Worm (Caenorhabditis elegans) whole organism, L1 larva: ENCODE measurements around the gene F21C10.4.

Experiments
- aha-1 ChIP-seq: fragments of 150-350 bp; optimal IDR thresholded peaks from 2 replicates; lab custom pipeline; 2014; ENCODE audit warnings: missing biosample characterization, missing genetic modification characterization
- ama-1 ChIP-seq: fragments of 150-350 bp; optimal IDR thresholded peaks from 2 replicates; lab custom pipeline; 2014
- ceh-82 ChIP-seq, 3 experiments: fragments of 150-350 bp in 1 of 3; sonication (generic microtip) in 2 of 3; optimal IDR thresholded peaks; 2 replicates each; lab custom pipeline; 2014 to 2017; ENCODE audit warnings: missing biosample characterization in 3 of 3, missing genetic modification characterization in 3 of 3
- ces-1 ChIP-seq: fragments of 150-350 bp; optimal IDR thresholded peaks from 2 replicates; lab custom pipeline; 2014; ENCODE audit warnings: missing biosample characterization, missing genetic modification reagents, missing genetic modification characterization
- elt-3 ChIP-seq, 6 experiments: fragments of 150-350 bp in 1 of 6; sonication (generic microtip); optimal IDR thresholded peaks; 2 replicates each; lab custom pipeline; 2017 to 2018; ENCODE audit warnings: missing biosample characterization in 6 of 6, missing genetic modification characterization in 6 of 6, inconsistent platforms in 1 of 6
- lin-15B ChIP-seq: fragments of 150-350 bp; sonication (generic microtip); optimal IDR thresholded peaks from 3 replicates; lab custom pipeline; 2014; ENCODE audit warnings: missing biosample characterization, missing genetic modification characterization
- mdl-1 ChIP-seq, 2 experiments: fragments of 150-350 bp; optimal IDR thresholded peaks; 2 replicates each; lab custom pipeline; 2014 to 2017; ENCODE audit warnings: missing biosample characterization in 2 of 2, missing genetic modification characterization in 2 of 2, inconsistent platforms in 1 of 2
- nhr-237 ChIP-seq: fragments of 150-350 bp; optimal IDR thresholded peaks from 2 replicates; lab custom pipeline; 2014; ENCODE audit warnings: missing biosample characterization, missing genetic modification characterization
- skn-1 ChIP-seq: fragments of 150-350 bp; optimal IDR thresholded peaks from 2 replicates; lab custom pipeline; 2014; ENCODE audit warnings: missing biosample characterization, missing genetic modification characterization
- swsn-7 ChIP-seq: sonication (generic microtip); optimal IDR thresholded peaks from 2 replicates; lab custom pipeline; 2016; ENCODE audit warnings: missing genetic modification characterization, missing compliant biosample characterization
- unc-130 ChIP-seq: fragments of 150-350 bp; optimal IDR thresholded peaks from 2 replicates; lab custom pipeline; 2017; ENCODE audit warnings: missing biosample characterization, missing genetic modification characterization, inconsistent platforms
- unc-86 ChIP-seq: sonication (generic microtip); optimal IDR thresholded peaks from 2 replicates; lab custom pipeline; 2016; ENCODE audit warnings: missing genetic modification characterization, missing compliant biosample characterization
- unc-98 ChIP-seq: fragments of 200-800 bp; sonication (Bioruptor generic); IDR thresholded peaks from 2 replicates; pipeline ENCODE4 v1.3.6; 2022; ENCODE audit warnings: missing genetic modification characterization, missing compliant biosample characterization
- ztf-11 ChIP-seq, 2 experiments: sonication (generic microtip); optimal IDR thresholded peaks; 2 replicates each; lab custom pipeline; 2016 to 2017; ENCODE audit warnings: missing genetic modification characterization in 2 of 2, missing biosample characterization in 1 of 2, missing compliant biosample characterization in 1 of 2

ce11 chrV:9148151-9148550 lies 21.7 kb downstream of the F21C10.4 start:
- TF ChIP-seq elt-3 (tag; optimal IDR thresholded peaks at IDR 0.05; lab: Kevin White, UChicago) (no peak), ama-1 (no peak), swsn-7 (tag; lab: Kevin White, UChicago) (no peak), ceh-82 (tag; optimal IDR thresholded peaks at IDR 0.05; lab: Kevin White, UChicago) (no peak), unc-130 (tag; lab: Kevin White, UChicago) (no peak), ztf-11 (tag; optimal IDR thresholded peaks at IDR 0.05; lab: Kevin White, UChicago) (no peak), unc-86 (tag; lab: Kevin White, UChicago) (no peak), unc-98 (GFP tag; lab: Robert Waterston, UW) (no peak), skn-1 (tag; lab: Kevin White, UChicago) (no peak), ces-1 (GFP tag; lab: Kevin White, UChicago) (no peak), mdl-1 (tag; optimal IDR thresholded peaks at IDR 0.05; lab: Kevin White, UChicago) (no peak), nhr-237 (tag; lab: Kevin White, UChicago) (no peak), lin-15B (tag; lab: Kevin White, UChicago) (no peak), aha-1 (tag; lab: Kevin White, UChicago) (no peak)
